Fruit fly (Drosophila melanogaster): ENCODE measurements around the gene tld.

Gene tld

DNA sequence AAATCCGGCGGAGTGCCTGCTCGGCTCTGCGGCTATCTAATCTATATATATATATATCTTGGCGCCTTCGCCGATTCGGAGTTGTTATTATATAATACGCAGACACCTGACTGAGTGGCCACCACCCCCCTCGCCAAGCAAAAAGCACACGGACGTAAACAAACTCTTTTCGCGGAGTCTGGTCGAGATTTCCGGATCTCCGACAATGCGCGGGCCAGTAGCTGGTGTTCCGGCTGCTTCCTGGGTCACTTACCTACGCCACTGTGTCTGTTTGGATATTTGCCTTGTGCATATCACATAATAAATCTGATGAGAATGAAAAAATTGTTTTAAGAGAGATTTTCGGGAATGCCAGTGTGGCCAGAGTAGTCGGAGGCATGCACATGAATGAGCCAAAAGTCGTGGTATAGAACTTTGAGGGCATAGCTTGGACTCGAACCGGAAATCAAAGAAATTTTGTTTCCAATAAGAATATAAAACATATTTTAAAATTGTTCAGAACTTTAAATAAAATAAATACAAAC lies 37.6 kb downstream of the tld start, which contains the start of gene CG5805 (continued):
- TF ChIP-seq da (GFP tag; optimal IDR thresholded peaks at IDR 0.05) (peak; percentile 61), CG13624 (GFP tag; optimal IDR thresholded peaks at IDR 0.05) (peak; percentile 79), pb (GFP tag; optimal IDR thresholded peaks at IDR 0.05) (peak; percentile 80), ken (GFP tag; IDR thresholded peaks at IDR 0.05) (peak; percentile 89), tx (GFP tag; optimal IDR thresholded peaks at IDR 0.05) (peak; percentile 35), Chrac-16 (GFP tag; optimal IDR thresholded peaks at IDR 0.05) (peak; percentile 40), CG11504 (tag; optimal IDR thresholded peaks at IDR 0.05) (peak; percentile 80), ewg (GFP tag; optimal IDR thresholded peaks at IDR 0.05) (peak; percentile 83), Mad (GFP tag; optimal IDR thresholded peaks at IDR 0.05) (peak; percentile 78), ham (GFP tag; IDR thresholded peaks at IDR 0.05) (peak; percentile 52; the same call in 1 of the 2 replicates), CG2116 (GFP tag; optimal IDR thresholded peaks at IDR 0.05) (peak; percentile 90), pros (GFP tag; optimal IDR thresholded peaks at IDR 0.05) (no peak), abd-A (tag; optimal IDR thresholded peaks at IDR 0.05) (no peak), chn (GFP tag; optimal IDR thresholded peaks at IDR 0.05) (peak; percentile 64), run (tag; optimal IDR thresholded peaks at IDR 0.05) (peak; percentile 31), CG17359 (tag; optimal IDR thresholded peaks at IDR 0.05) (peak; percentile 82), Neu2 (GFP tag; optimal IDR thresholded peaks at IDR 0.05; ENCODE audit: borderline replicate concordance) (no peak), CG11695 (GFP tag; IDR thresholded peaks at IDR 0.05) (peak; percentile 53; the same call in 1 of the 3 replicates), wor (GFP tag; IDR thresholded peaks at IDR 0.05) (peak; percentile 37; the same call in 1 of the 2 replicates), Dip2 (GFP tag; IDR thresholded peaks at IDR 0.05) (no peak), CG6765 (GFP tag; optimal IDR thresholded peaks at IDR 0.05) (peak; percentile 90), CG8478 (optimal IDR thresholded peaks at IDR 0.05) (no peak), ase (GFP tag; IDR thresholded peaks at IDR 0.05) (peak; percentile 81), kay (GFP tag; optimal IDR thresholded peaks at IDR 0.05) (no peak), CG4617 (GFP tag; optimal IDR thresholded peaks at IDR 0.05; ENCODE audit: borderline replicate concordance) (peak; percentile 91), zfh2 (GFP tag; optimal IDR thresholded peaks at IDR 0.05) (peak; percentile 61), trh (GFP tag; optimal IDR thresholded peaks at IDR 0.05) (peak; percentile 83), Xrp1 (GFP tag; IDR thresholded peaks at IDR 0.05) (no peak), Sox102F (GFP tag; optimal IDR thresholded peaks at IDR 0.05) (peak; percentile 61), CG3407 (GFP tag; optimal IDR thresholded peaks at IDR 0.05) (peak; percentile 79), grau (tag; optimal IDR thresholded peaks at IDR 0.05) (peak; percentile 74), lbe (GFP tag; optimal IDR thresholded peaks at IDR 0.05) (no peak), Trl (optimal IDR thresholded peaks at IDR 0.05) (peak in 1 of 2 experiments; percentile 18), Trl (GFP tag; optimal IDR thresholded peaks at IDR 0.05) (peak; percentile 71), Usf (GFP tag; optimal IDR thresholded peaks at IDR 0.05) (peak; percentile 67), az2 (GFP tag; optimal IDR thresholded peaks at IDR 0.05) (peak; percentile 69), Opbp (GFP tag; IDR thresholded peaks at IDR 0.05; ENCODE audit: partially characterized antibody) (peak; percentile 35; the same call in 1 of the 3 replicates), Side (GFP tag; optimal IDR thresholded peaks at IDR 0.05) (peak; percentile 80), crol (GFP tag; IDR thresholded peaks at IDR 0.05) (peak; percentile 88), CG2202 (tag; optimal IDR thresholded peaks at IDR 0.05) (peak; percentile 76), Nf-YC (tag; optimal IDR thresholded peaks at IDR 0.05) (no peak), CG2129 (GFP tag; IDR thresholded peaks at IDR 0.05; ENCODE audit: partially characterized antibody) (no peak), mirr (GFP tag; optimal IDR thresholded peaks at IDR 0.05) (peak; percentile 81), bbx (GFP tag; IDR thresholded peaks at IDR 0.05; ENCODE audit: partially characterized antibody) (no peak), CG43689 (GFP tag; IDR thresholded peaks at IDR 0.05) (peak; percentile 76), CHES-1-like (GFP tag; optimal IDR thresholded peaks at IDR 0.05) (peak; percentile 75), CG12659 (GFP tag; optimal IDR thresholded peaks at IDR 0.05) (peak; percentile 92), Six4 (GFP tag; optimal IDR thresholded peaks at IDR 0.05) (peak; percentile 59), Hr78 (GFP tag; optimal IDR thresholded peaks at IDR 0.05) (peak in 1 of 2 experiments; percentile 82), disco-r (GFP tag; optimal IDR thresholded peaks at IDR 0.05) (peak; percentile 69), cas (GFP tag; IDR thresholded peaks at IDR 0.05) (peak; percentile 56; the same call in 1 of the 2 replicates)

All from whole organism, embryonic.